Worm (Caenorhabditis elegans): Measurements from ENCODE around the gene F55F3.4.

The F55F3.4 gene

ce11 chrX:13745558-13745957 lies 39.8 kb upstream of the F55F3.4 start (continued):
- TF ChIP-seq ceh-90 (tag; optimal IDR thresholded peaks at IDR 0.05) (no peak), ces-1 (GFP tag; optimal IDR thresholded peaks at IDR 0.05) (no peak), unc-62 (GFP tag; optimal IDR thresholded peaks at IDR 0.05) (no peak), ceh-88 (GFP tag; IDR thresholded peaks at IDR 0.05) (no peak), snpc-4 (tag; optimal IDR thresholded peaks at IDR 0.05) (no peak), skn-1 (tag; optimal IDR thresholded peaks at IDR 0.05) (no peak), ama-1 (optimal IDR thresholded peaks at IDR 0.05) (no peak), unc-30 (tag; optimal IDR thresholded peaks at IDR 0.05) (no peak), hpl-2 (GFP tag; optimal IDR thresholded peaks at IDR 0.05) (no peak), unc-130 (tag; optimal IDR thresholded peaks at IDR 0.05) (no peak), elt-2 (tag; optimal IDR thresholded peaks at IDR 0.05) (no peak), snu-23 (GFP tag; optimal IDR thresholded peaks at IDR 0.05) (peak; percentile 22), mef-2 (tag; optimal IDR thresholded peaks at IDR 0.05) (no peak), vab-15 (tag; optimal IDR thresholded peaks at IDR 0.05) (no peak), ceh-82 (tag; optimal IDR thresholded peaks at IDR 0.05) (no peak), fos-1 (tag; optimal IDR thresholded peaks at IDR 0.05) (no peak), xbp-1 (tag; optimal IDR thresholded peaks at IDR 0.05) (no peak), nhr-77 (tag; optimal IDR thresholded peaks at IDR 0.05) (no peak), ztf-4 (tag; optimal IDR thresholded peaks at IDR 0.05) (no peak), pax-3 (tag; optimal IDR thresholded peaks at IDR 0.05) (no peak), sox-4 (tag; optimal IDR thresholded peaks at IDR 0.05) (no peak), jun-1 (tag; optimal IDR thresholded peaks at IDR 0.05) (no peak), lin-39 (tag; optimal IDR thresholded peaks at IDR 0.05) (no peak), mep-1 (tag; optimal IDR thresholded peaks at IDR 0.05) (peak; percentile 9), C16A3.4 (tag; optimal IDR thresholded peaks at IDR 0.05) (no peak), sup-37 (GFP tag; optimal IDR thresholded peaks at IDR 0.05) (no peak), ets-5 (GFP tag; IDR thresholded peaks at IDR 0.05) (no peak), aha-1 (tag; optimal IDR thresholded peaks at IDR 0.05) (no peak), Y116A8C.19 (tag; optimal IDR thresholded peaks at IDR 0.05; ENCODE audit: borderline replicate concordance) (no peak), lin-13 (GFP tag; optimal IDR thresholded peaks at IDR 0.05) (no peak), nhr-76 (tag; optimal IDR thresholded peaks at IDR 0.05) (no peak), F16B12.6 (tag; optimal IDR thresholded peaks at IDR 0.05) (no peak), efl-1 (optimal IDR thresholded peaks at IDR 0.05) (no peak), efl-1 (GFP tag; optimal IDR thresholded peaks at IDR 0.05 in 1 of 2) (no peak), isw-1 (GFP tag; IDR thresholded peaks at IDR 0.05) (no peak), swsn-7 (tag; optimal IDR thresholded peaks at IDR 0.05) (no peak), fkh-10 (GFP tag; optimal IDR thresholded peaks at IDR 0.05) (no peak), lin-15B (tag; optimal IDR thresholded peaks at IDR 0.05) (no peak), unc-98 (GFP tag; IDR thresholded peaks at IDR 0.05) (no peak), sptf-1 (tag; optimal IDR thresholded peaks at IDR 0.05) (no peak), lsy-2 (tag; optimal IDR thresholded peaks at IDR 0.05) (no peak), egl-13 (tag; optimal IDR thresholded peaks at IDR 0.05) (no peak), nhr-12 (tag; optimal IDR thresholded peaks at IDR 0.05) (no peak), nhr-47 (tag; optimal IDR thresholded peaks at IDR 0.05) (no peak), nhr-20 (tag; optimal IDR thresholded peaks at IDR 0.05) (peak; percentile 76), aly-2 (tag; optimal IDR thresholded peaks at IDR 0.05) (no peak), lir-3 (tag; optimal IDR thresholded peaks at IDR 0.05; ENCODE audit: poor library complexity) (no peak)

DNA sequence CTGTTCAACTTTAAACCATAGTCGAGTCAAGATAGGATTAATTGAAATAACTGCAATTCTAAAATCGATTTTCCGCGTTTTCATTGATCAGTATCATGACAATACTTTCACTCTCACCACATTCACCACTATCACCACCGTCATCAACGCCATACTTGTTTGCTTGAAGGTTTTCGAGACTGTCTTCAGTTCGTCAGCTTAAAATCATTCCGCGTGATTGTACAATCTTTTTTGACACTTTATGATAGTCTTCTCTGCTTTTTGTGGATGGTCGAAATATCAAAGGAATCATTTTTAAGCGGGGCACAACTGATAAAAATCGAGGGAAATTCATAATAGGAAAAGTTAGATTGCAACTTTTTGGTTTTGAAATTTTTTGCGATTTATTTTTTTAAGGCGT lies 39.1 kb upstream of the F55F3.4 start:
- peak; percentile 52 for TF ChIP-seq elt-2 (tag; optimal IDR thresholded peaks at IDR 0.05)
- TF ChIP-seq isw-1 (GFP tag; IDR thresholded peaks at IDR 0.05) = no peak
